Fruit fly (Drosophila melanogaster) S2 (cell line): ENCODE measurements around the gene CG2187.

ENCODE experiments used
- CG8478 ChIP-seq: fragments of >200 bp; optimal IDR thresholded peaks from 2 replicates; lab custom pipeline; 2018
- CTCF ChIP-seq, 2 experiments: fragments of >200 bp; optimal IDR thresholded peaks; 2 replicates each; lab custom pipeline; 2018

Gene CG2187

dm6 chr3R:31714876-31715712, 43.3 kb downstream of the CG2187 start:
- no peak for TF ChIP-seq CG8478 (lab: Kevin White, UChicago)
- TF ChIP-seq CTCF (optimal IDR thresholded peaks at IDR 0.05; lab: Kevin White, UChicago): no peak

DNA sequence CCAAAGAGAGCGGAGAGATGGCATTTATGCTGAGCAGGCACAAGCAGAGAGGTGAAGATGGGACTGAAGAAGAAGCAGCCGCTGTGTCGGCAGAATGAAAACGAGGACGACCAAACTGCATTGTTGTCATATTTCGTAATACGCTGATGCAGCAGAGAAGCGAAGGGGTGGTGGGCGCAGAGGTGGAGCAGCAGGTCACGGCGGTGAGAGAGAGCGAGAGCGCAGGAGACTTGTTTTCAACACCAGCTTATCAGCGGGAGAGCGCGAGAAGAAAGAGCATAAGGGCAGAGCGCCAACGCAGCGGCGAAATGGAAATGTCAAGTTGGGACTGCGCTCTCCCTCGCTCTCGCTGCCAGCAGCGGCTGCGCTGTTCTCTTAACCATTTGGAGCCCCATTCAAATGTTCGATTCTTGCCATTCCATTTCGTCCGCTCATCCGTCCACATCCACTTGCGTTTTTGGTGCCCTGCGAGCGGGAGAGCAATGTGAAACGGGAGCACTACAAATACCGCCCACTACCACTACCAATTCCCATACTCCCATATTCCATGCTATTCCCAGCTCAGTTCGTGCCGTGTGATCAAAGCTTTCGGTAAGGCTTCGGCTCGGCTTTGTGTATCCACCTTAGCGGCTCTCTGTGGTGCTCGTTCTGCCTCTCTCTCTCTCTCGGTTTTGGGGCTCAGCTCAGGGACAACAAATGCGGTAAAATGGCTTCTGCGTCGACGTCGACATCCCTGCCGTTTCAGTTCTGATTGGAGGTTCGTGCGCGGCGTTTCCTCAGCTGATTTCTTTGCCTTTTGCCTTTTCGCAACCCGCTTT, 44.9 kb downstream of the CG2187 start, which contains the start of gene ttk:
Gene ttk, plus strand, starts transcription at position 562 of the 818 bp plus-strand sequence.
- no peak for TF ChIP-seq CTCF (optimal IDR thresholded peaks at IDR 0.05; lab: Kevin White, UChicago)
- no peak for TF ChIP-seq CG8478 (lab: Kevin White, UChicago)

- TF ChIP-seq CG8478 (lab: Kevin White, UChicago) (no peak), CTCF (optimal IDR thresholded peaks at IDR 0.05; lab: Kevin White, UChicago) (no peak)
These were observed 45.9 kb downstream of the CG2187 start for dm6 chr3R:31712585-31712984.

dm6 chr3R:31711270-31712029, 47.0 kb downstream of the CG2187 start:
- TF ChIP-seq CG8478 (lab: Kevin White, UChicago): no peak
- TF ChIP-seq CTCF (optimal IDR thresholded peaks at IDR 0.05; lab: Kevin White, UChicago): no peak

- TF ChIP-seq CTCF (optimal IDR thresholded peaks at IDR 0.05; lab: Kevin White, UChicago) (no peak), CG8478 (lab: Kevin White, UChicago) (no peak)
These were observed 48.7 kb downstream of the CG2187 start for dm6 chr3R:31709769-31710168.

DNA sequence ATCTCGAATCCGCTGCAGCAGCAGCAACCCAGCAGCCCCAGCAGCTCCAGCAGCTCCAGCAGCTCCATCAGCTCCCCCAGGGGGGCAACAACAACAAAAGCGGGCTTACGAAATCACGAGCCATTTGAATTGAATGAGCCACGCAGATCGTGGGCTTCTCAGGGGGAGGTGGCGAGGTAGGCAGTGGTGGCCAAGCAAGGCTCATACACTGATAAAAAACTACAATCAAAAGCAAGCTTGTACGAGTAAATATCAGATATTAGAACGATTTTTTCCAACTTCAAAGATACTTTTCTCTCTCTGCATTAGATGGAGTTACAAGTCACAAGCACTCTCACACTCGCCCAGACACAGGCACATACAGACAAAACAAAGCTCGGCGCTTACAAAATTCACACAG, 49.3 kb downstream of the CG2187 start:
- TF ChIP-seq CG8478 (lab: Kevin White, UChicago) (no peak), CTCF (optimal IDR thresholded peaks at IDR 0.05; lab: Kevin White, UChicago) (no peak)

DNA sequence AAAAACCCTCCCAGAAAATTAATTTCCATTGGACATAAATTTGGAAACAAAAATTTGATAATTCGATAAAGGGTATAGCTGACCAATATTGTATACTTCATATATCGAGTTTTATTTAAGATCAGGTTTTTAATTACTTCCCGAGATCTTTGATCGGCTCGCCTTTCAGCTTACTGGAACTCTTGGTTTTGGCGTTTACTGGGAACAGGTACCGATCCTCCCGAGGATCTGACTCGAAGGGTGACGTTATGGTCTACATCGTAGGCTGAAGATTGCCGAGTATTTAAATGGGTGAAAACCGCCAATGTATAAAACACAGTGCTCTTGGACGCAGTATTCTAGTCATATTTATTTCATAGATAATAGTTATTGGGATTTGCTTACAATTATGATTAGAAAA, 50.2 kb downstream of the CG2187 start, which contains the start of gene CG42693:
Gene CG42693, minus strand, starts transcription at position 101 of the 400 bp plus-strand sequence.
- TF ChIP-seq CTCF (optimal IDR thresholded peaks at IDR 0.05; lab: Kevin White, UChicago) (no peak), CG8478 (lab: Kevin White, UChicago) (no peak)

DNA sequence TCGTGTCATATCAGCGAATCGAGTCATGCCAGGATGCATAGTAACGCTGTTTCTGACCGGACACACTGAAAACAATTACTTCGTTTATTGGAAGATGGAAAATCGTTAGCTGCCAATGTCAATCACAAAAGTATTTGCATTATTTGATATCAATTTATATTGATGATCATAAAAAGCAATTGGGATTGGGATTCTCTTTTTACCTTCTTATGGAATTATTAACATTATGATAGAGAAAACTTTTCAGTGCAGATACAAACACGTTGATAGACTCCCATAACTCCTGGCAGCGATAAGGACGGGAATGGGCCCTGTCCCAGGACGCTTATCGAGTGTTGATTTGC, 51.6 kb downstream of the CG2187 start:
- TF ChIP-seq CTCF (optimal IDR thresholded peaks at IDR 0.05; lab: Kevin White, UChicago) (no peak), CG8478 (lab: Kevin White, UChicago) (no peak)

dm6 chr3R:31706142-31706894, 52.1 kb downstream of the CG2187 start:
- TF ChIP-seq CTCF (optimal IDR thresholded peaks at IDR 0.05; lab: Kevin White, UChicago) (no peak), CG8478 (lab: Kevin White, UChicago) (no peak)
